Worm (Caenorhabditis elegans) whole organism, L4 larva: Measurements from ENCODE around the gene rfp-1.
A peak's percentile ranks its signal among the peaks of the same experiment; 100 is the strongest.

Experiments used
- D1046.2 ChIP-seq: fragments of 200-800 bp; sonication (Bioruptor generic); IDR thresholded peaks from 2 replicates; pipeline ENCODE4 v1.3.6; 2022; ENCODE audit warnings: missing genetic modification characterization, missing compliant biosample characterization
- F44E2.7 ChIP-seq: fragments of 200-800 bp; sonication (Bioruptor generic); IDR thresholded peaks from 2 replicates; pipeline ENCODE4 v2.1.2; 2022; ENCODE audit warnings: missing genetic modification characterization, missing compliant biosample characterization
- F49E8.2 ChIP-seq: sonication (generic microtip); optimal IDR thresholded peaks from 2 replicates; lab custom pipeline; 2016; ENCODE audit warnings: missing compliant biosample characterization, mild to moderate bottlenecking, missing genetic modification characterization, borderline replicate concordance
- Y48G9A.11 ChIP-seq: fragments of 200-800 bp; sonication (Bioruptor generic); IDR thresholded peaks from 2 replicates; pipeline ENCODE4 v1.3.6; 2022; ENCODE audit warnings: missing genetic modification reagents, missing genetic modification characterization, missing compliant biosample characterization
- Y5F2A.4 ChIP-seq: fragments of 200-800 bp; sonication (Bioruptor generic); optimal IDR thresholded peaks from 2 replicates; lab custom pipeline; 2018; ENCODE audit warnings: mild to moderate bottlenecking, missing genetic modification characterization, missing compliant biosample characterization
- aha-1 ChIP-seq: fragments of 150-350 bp; peaks from one replicate; lab custom pipeline; 2014; ENCODE audit warnings: missing biosample characterization, missing genetic modification characterization
- aly-2 ChIP-seq: sonication (generic microtip); optimal IDR thresholded peaks from 2 replicates; lab custom pipeline; 2018; ENCODE audit warnings: missing biosample characterization, missing genetic modification characterization
- ama-1 ChIP-seq: fragments of 150-350 bp; optimal IDR thresholded peaks from 2 replicates; lab custom pipeline; 2014; ENCODE audit warnings: inconsistent platforms, mixed read lengths
- arid-1 ChIP-seq: fragments of 200-800 bp; sonication (Bioruptor generic); conservative IDR thresholded peaks from 2 replicates; pipeline ENCODE4 v1.3.6; 2022; ENCODE audit warnings: missing genetic modification reagents, missing genetic modification characterization, missing compliant biosample characterization
- ceh-28 ChIP-seq: fragments of 150-350 bp; optimal IDR thresholded peaks from 2 replicates; lab custom pipeline; 2014; ENCODE audit warnings: missing biosample characterization, missing genetic modification reagents, missing genetic modification characterization
- ctbp-1 ChIP-seq: fragments of 200-800 bp; sonication (Bioruptor generic); IDR thresholded peaks from 2 replicates; pipeline ENCODE4 v1.3.6; 2022; ENCODE audit warnings: missing genetic modification reagents, missing genetic modification characterization, missing compliant biosample characterization
- daf-8 ChIP-seq: fragments of 200-800 bp; sonication (Bioruptor generic); IDR thresholded peaks from 2 replicates; pipeline ENCODE4 v1.3.6; 2022; ENCODE audit warnings: missing genetic modification characterization, missing compliant biosample characterization
- dmd-6 ChIP-seq: fragments of 200-800 bp; sonication (Bioruptor generic); IDR thresholded peaks from 2 replicates; pipeline ENCODE4 v1.3.6; 2022; ENCODE audit warnings: missing genetic modification reagents, missing genetic modification characterization, missing compliant biosample characterization
- dmd-8 ChIP-seq: fragments of 200-800 bp; sonication (Bioruptor generic); IDR thresholded peaks from 2 replicates; pipeline ENCODE4 v1.3.6; 2022; ENCODE audit warnings: missing genetic modification characterization, missing compliant biosample characterization
- dve-1 ChIP-seq: sonication (generic microtip); optimal IDR thresholded peaks from 2 replicates; lab custom pipeline; 2017; ENCODE audit warnings: antibody characterized with exemption, mild to moderate bottlenecking, missing genetic modification characterization, missing compliant biosample characterization; ENCODE audit not compliant: insufficient read depth
- fkh-10 ChIP-seq: fragments of 150-350 bp; optimal IDR thresholded peaks from 2 replicates; lab custom pipeline; 2014; ENCODE audit warnings: missing biosample characterization, missing genetic modification reagents, missing genetic modification characterization
- fos-1 ChIP-seq: fragments of 150-350 bp; optimal IDR thresholded peaks from 2 replicates; lab custom pipeline; 2014; ENCODE audit warnings: missing biosample characterization, missing genetic modification characterization
- hlh-30 ChIP-seq: sonication (generic microtip); optimal IDR thresholded peaks from 2 replicates; lab custom pipeline; 2017; ENCODE audit warnings: antibody characterized with exemption, mild to moderate bottlenecking, missing genetic modification characterization, missing compliant biosample characterization; ENCODE audit not compliant: insufficient read depth
- lsy-2 ChIP-seq, 2 experiments: fragments of 150-350 bp in 1 of 2; sonication (generic microtip) in 1 of 2; optimal IDR thresholded peaks; 2 replicates each; lab custom pipeline; 2014 to 2017; ENCODE audit warnings: missing biosample characterization in 2 of 2, missing genetic modification characterization in 2 of 2
- madf-5 ChIP-seq, 2 experiments: fragments of 200-800 bp; sonication (Bioruptor generic); IDR thresholded peaks; 2 replicates each; pipeline ENCODE4 v1.3.6; 2022; ENCODE audit warnings: missing compliant biosample characterization in 2 of 2, missing genetic modification characterization in 2 of 2
- mdl-1 ChIP-seq, 2 experiments: fragments of 150-350 bp in 1 of 2; sonication (generic microtip) in 1 of 2; optimal IDR thresholded peaks; 2 replicates each; lab custom pipeline; 2014 to 2017; ENCODE audit warnings: missing biosample characterization in 2 of 2, missing genetic modification characterization in 2 of 2
- mep-1 ChIP-seq: fragments of 150-350 bp; sonication (generic microtip); optimal IDR thresholded peaks from 3 replicates; lab custom pipeline; 2014; ENCODE audit warnings: missing biosample characterization, missing genetic modification characterization
- mxl-2 ChIP-seq: fragments of 200-800 bp; sonication (Bioruptor generic); conservative IDR thresholded peaks from 2 replicates; pipeline ENCODE4 v1.3.6; 2022; ENCODE audit warnings: missing genetic modification reagents, missing genetic modification characterization, missing compliant biosample characterization
- mxl-3 ChIP-seq: fragments of 200-800 bp; sonication (Bioruptor generic); optimal IDR thresholded peaks from 2 replicates; lab custom pipeline; 2018; ENCODE audit warnings: mild to moderate bottlenecking, missing genetic modification characterization, missing compliant biosample characterization
- nhr-237 ChIP-seq: sonication (generic microtip); optimal IDR thresholded peaks from 2 replicates; lab custom pipeline; 2017; ENCODE audit warnings: missing biosample characterization, missing genetic modification characterization
- nhr-28 ChIP-seq: fragments of 150-350 bp; optimal IDR thresholded peaks from 2 replicates; lab custom pipeline; 2014; ENCODE audit warnings: missing biosample characterization, missing genetic modification characterization
- pha-4 ChIP-seq, 2 experiments: fragments of 150-350 bp in 1 of 2; fragments of 200-800 bp in 1 of 2; sonication (Bioruptor generic) in 1 of 2; IDR thresholded peaks in 1 of 2; optimal IDR thresholded peaks in 1 of 2; 2 replicates each; pipeline versions ENCODE4 v1.3.6 to Lab custom; 2014 to 2022; ENCODE audit warnings: missing genetic modification characterization in 2 of 2, missing genetic modification reagents in 2 of 2, missing biosample characterization in 1 of 2, missing compliant biosample characterization in 1 of 2
- php-3 ChIP-seq: fragments of 200-800 bp; sonication (Bioruptor generic); IDR thresholded peaks from 2 replicates; pipeline ENCODE4 v1.3.6; 2022; ENCODE audit warnings: missing genetic modification reagents, missing genetic modification characterization, missing compliant biosample characterization
- snpc-4 ChIP-seq: fragments of 150-350 bp; optimal IDR thresholded peaks from 2 replicates; lab custom pipeline; 2014; ENCODE audit warnings: missing biosample characterization, missing genetic modification characterization
- spr-1 ChIP-seq: sonication (generic microtip); optimal IDR thresholded peaks from 2 replicates; lab custom pipeline; 2016; ENCODE audit warnings: mild to moderate bottlenecking, missing genetic modification characterization, missing compliant biosample characterization
- unc-39 ChIP-seq: sonication (generic microtip); optimal IDR thresholded peaks from 2 replicates; lab custom pipeline; 2017; ENCODE audit warnings: missing biosample characterization, missing genetic modification characterization
- unc-62 ChIP-seq, 3 experiments: fragments of 150-350 bp in 1 of 3; sonication (generic microtip); optimal IDR thresholded peaks in 2 of 3; peaks in 1 of 3; 1 replicate in 1 of 3; 2 replicates in 2 of 3; lab custom pipeline; 2014 to 2017; ENCODE audit warnings: missing biosample characterization in 3 of 3, missing genetic modification characterization in 3 of 3, missing genetic modification reagents in 3 of 3, missing genotype in 1 of 3
- zag-1 ChIP-seq: fragments of 150-350 bp; optimal IDR thresholded peaks from 2 replicates; lab custom pipeline; 2014; ENCODE audit warnings: missing biosample characterization, missing genetic modification characterization
- zip-11 ChIP-seq: fragments of 200-800 bp; sonication (Bioruptor generic); IDR thresholded peaks from 2 replicates; pipeline ENCODE4 v1.3.6; 2022; ENCODE audit warnings: missing genetic modification characterization, missing compliant biosample characterization
- ztf-11 ChIP-seq: fragments of 150-350 bp; optimal IDR thresholded peaks from 2 replicates; lab custom pipeline; 2014; ENCODE audit warnings: missing biosample characterization, missing genetic modification characterization

rfp-1 gene

DNA sequence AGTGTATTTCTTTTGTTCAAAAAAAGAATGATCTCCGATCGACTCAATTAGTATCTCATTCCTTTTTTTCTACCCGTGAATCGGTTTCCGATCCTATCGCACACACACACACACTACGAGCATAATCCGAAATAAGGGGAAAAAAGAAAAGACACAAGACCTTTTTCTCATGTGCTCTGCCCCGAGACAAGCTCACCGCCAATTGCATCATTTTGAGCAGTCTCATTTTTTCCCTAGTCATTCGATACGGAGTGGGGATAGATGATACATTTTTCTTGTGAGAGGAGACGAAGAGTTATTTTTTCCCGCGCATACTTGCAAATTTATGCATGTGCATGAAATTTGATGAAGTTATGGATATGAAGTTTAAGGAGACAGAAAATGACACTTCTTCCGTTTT is 33.9 kb downstream of the rfp-1 start:
- peak in 1 of 2 experiments; percentile 4 for TF ChIP-seq unc-62 (GFP tag; optimal IDR thresholded peaks at IDR 0.05 in 1 of 2; lab: Kevin White, UChicago)
- no peak for TF ChIP-seq unc-62 (tag; optimal IDR thresholded peaks at IDR 0.05; lab: Kevin White, UChicago)
- peak; percentile 27 for TF ChIP-seq fkh-10 (GFP tag; lab: Kevin White, UChicago)
- peak; percentile 85 for TF ChIP-seq hlh-30
- TF ChIP-seq F49E8.2 (tag; lab: Kevin White, UChicago): no peak
- peak; percentile 33 to 56 for TF ChIP-seq lsy-2 (tag; optimal IDR thresholded peaks at IDR 0.05; lab: Kevin White, UChicago)
- no peak for TF ChIP-seq spr-1 (tag; lab: Kevin White, UChicago)
- no peak for TF ChIP-seq D1046.2
- TF ChIP-seq mdl-1 (tag; optimal IDR thresholded peaks at IDR 0.05; lab: Kevin White, UChicago): peak in 1 of 2 experiments; percentile 28
- TF ChIP-seq zip-11 (GFP tag; lab: Robert Waterston, UW): no peak
- TF ChIP-seq dmd-6 (GFP tag; lab: Robert Waterston, UW): peak; percentile 14; the same call in 1 of the 2 replicates
- no peak for TF ChIP-seq unc-39 (tag; lab: Kevin White, UChicago)
- TF ChIP-seq madf-5 (GFP tag; IDR thresholded peaks at IDR 0.05; lab: Robert Waterston, UW): no peak

DNA sequence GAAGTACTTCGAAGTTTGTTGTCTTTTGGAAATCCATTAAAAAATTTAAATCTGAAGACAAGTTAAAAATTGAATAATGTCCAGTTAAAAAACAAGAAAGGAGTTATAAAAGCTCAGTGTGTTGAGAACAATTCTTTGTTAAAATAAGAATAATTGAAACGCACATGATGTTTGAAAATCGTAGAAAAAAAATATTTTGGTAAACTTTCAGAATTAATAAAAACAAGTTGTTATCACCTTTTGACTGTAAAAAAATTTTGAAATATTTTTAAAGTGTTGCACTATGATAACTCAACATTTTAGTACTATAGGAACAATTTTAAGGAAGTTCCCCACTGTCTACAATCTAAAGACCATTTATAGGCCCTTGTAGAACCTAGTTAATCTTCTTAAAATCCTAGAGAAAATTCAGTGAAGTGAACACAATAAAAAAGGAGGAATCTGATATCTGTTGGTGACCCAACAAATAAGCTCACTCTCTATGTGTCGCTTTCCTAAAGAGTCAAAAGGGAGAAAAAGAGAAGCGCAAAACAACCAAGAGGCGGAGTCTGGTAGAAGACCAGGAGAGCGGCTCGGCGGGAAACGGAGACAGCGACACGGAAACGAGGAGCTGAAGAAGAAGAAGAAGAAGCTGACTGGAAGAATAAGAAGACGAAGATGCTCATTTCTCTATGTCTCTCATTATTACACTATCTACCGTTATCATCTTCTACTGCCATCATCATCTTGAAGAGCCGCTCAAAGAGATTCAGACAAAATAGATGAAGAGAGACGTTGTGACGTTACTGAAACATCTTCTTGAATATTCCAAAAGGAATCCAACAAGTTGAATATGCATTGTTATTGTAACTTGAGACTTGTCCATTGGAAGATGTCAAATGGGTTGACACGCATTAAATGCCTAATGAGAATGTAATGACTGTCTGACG is 36.2 kb downstream of the rfp-1 start, which contains the start of gene ZK353.10:
ZK353.10 (minus strand) TSS at position 51 of the 929 bp plus-strand sequence.
- TF ChIP-seq nhr-237 (tag; lab: Kevin White, UChicago) (no peak), lsy-2 (tag; optimal IDR thresholded peaks at IDR 0.05; lab: Kevin White, UChicago) (peak in 1 of 2 experiments; percentile 18), zag-1 (tag; lab: Kevin White, UChicago) (no peak), unc-62 (GFP tag; optimal IDR thresholded peaks at IDR 0.05 in 1 of 2; lab: Kevin White, UChicago) (peak in 1 of 2 experiments; percentile 26), unc-62 (tag; optimal IDR thresholded peaks at IDR 0.05; lab: Kevin White, UChicago) (no peak), ama-1 (lab: Kevin White, UChicago) (no peak), aha-1 (tag; lab: Kevin White, UChicago) (peak; percentile 93)

DNA sequence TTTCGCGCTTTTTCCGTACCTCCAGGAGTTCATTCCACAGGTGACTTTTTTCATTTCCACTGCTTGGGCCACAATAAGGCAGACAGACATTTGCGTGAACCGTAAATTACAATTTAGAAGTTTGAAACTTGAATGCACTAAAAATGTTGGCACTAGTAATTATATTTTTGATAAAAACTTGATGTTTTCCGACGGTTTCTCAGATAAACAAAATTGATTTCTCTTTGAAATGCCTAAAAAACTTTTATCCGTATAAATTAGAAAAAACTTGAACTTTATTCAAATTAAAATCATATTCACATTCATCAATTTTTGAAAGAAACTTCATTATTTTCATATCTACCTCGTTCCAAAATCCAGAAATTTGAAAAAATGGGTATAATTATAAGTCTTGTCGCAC is 37.3 kb downstream of the rfp-1 start, which contains the start of gene ZK353.3:
ZK353.3 (plus strand) TSS at position 301 of the 400 bp plus-strand sequence.
- TF ChIP-seq snpc-4 (tag; lab: Kevin White, UChicago) (no peak), ceh-28 (tag; lab: Kevin White, UChicago) (no peak), hlh-30 (no peak), Y5F2A.4 (GFP tag; lab: Kevin White, UChicago) (no peak), nhr-237 (tag; lab: Kevin White, UChicago) (no peak), daf-8 (GFP tag; lab: Robert Waterston, UW) (no peak), Y48G9A.11 (GFP tag; lab: Robert Waterston, UW) (no peak), F49E8.2 (tag; lab: Kevin White, UChicago) (no peak), dmd-6 (GFP tag; lab: Robert Waterston, UW) (no peak), ctbp-1 (no peak), dve-1 (no peak), php-3 (no peak), mep-1 (tag; lab: Kevin White, UChicago) (no peak), mxl-3 (GFP tag; lab: Kevin White, UChicago) (no peak), pha-4 (GFP tag; IDR thresholded peaks at IDR 0.05; lab: Robert Waterston, UW) (no peak), pha-4 (tag; optimal IDR thresholded peaks at IDR 0.05; lab: Kevin White, UChicago) (no peak), ztf-11 (tag; lab: Kevin White, UChicago) (no peak), dmd-8 (GFP tag; lab: Robert Waterston, UW) (no peak), fos-1 (tag; lab: Kevin White, UChicago) (no peak), zag-1 (tag; lab: Kevin White, UChicago) (no peak)

DNA sequence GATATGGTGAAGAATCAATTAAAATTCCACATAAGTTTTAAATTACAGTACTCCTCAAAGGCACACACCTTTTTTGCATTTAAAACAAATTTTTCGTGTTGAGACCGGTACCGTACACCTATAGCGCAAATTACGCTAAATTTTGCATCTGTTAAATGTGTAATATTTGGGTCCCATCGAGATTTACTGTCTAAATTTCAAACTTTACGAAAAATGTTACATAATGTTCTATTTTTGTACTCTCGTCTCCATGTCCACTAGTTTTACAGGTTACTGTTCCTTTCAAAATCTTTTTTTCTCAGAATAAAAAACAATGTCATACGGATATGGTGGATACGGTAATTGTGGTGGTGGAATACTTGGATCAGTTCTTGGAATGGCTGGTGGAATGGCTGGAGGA is 40.0 kb downstream of the rfp-1 start, which contains the start of gene ZK353.2:
ZK353.2 (plus strand) TSS at position 301 of the 400 bp plus-strand sequence.
- TF ChIP-seq F44E2.7 (GFP tag; lab: Robert Waterston, UW) (no peak), arid-1 (GFP tag; lab: Robert Waterston, UW) (no peak), mxl-2 (GFP tag; lab: Robert Waterston, UW) (no peak), aly-2 (tag; lab: Kevin White, UChicago) (no peak), zip-11 (GFP tag; lab: Robert Waterston, UW) (no peak), nhr-28 (no peak)
- TF ChIP-seq, all 104 proteins: peak for 0
